Worm (Caenorhabditis elegans): ENCODE results near the gene F43G6.16.

- TF ChIP-seq nhr-76 (tag; optimal IDR thresholded peaks at IDR 0.05) (no peak), pha-4 (tag; optimal IDR thresholded peaks at IDR 0.05) (no peak), nhr-237 (tag; optimal IDR thresholded peaks at IDR 0.05) (no peak)
These were observed 48.6 kb downstream of the F43G6.16 start for ce11 chrII:11733850-11734249.

Measured in whole organism, L3 larva.